Fruit fly (Drosophila melanogaster) whole organism, embryonic: Measurements from ENCODE around the gene Fdx1.

Experiments
- Adf1 ChIP-seq: fragments of 200-800 bp; sonication (Bioruptor generic); IDR thresholded peaks from 2 replicates; pipeline ENCODE4 v1.3.6; 2022; ENCODE audit warnings: missing biosample characterization, missing genetic modification characterization
- Atf6 ChIP-seq: fragments of 200-800 bp; sonication (Bioruptor generic); IDR thresholded peaks from 2 replicates; pipeline ENCODE4 v1.3.6; 2022; ENCODE audit warnings: missing biosample characterization, missing genetic modification characterization
- B-H1 ChIP-seq: fragments of 200-800 bp; sonication (Bioruptor generic); IDR thresholded peaks from 3 replicates; pipeline ENCODE4 v1.3.6; 2022; ENCODE audit warnings: missing biosample characterization, missing genetic modification characterization
- B-H2 ChIP-seq: fragments of 200-800 bp; sonication (Bioruptor generic); optimal IDR thresholded peaks from 2 replicates; lab custom pipeline; 2018; ENCODE audit warnings: missing biosample characterization, mild to moderate bottlenecking, missing genetic modification characterization
- CG10321 ChIP-seq: fragments of 200-800 bp; sonication (Bioruptor generic); IDR thresholded peaks from 2 replicates; pipeline ENCODE4 v1.3.6; 2022; ENCODE audit warnings: missing biosample characterization, missing genetic modification characterization
- CG11085 ChIP-seq: fragments of 200-800 bp; sonication (Bioruptor generic); IDR thresholded peaks from 2 replicates; pipeline ENCODE4 v1.3.6; 2022; ENCODE audit warnings: missing biosample characterization, missing genetic modification characterization
- CG12155 ChIP-seq: fragments of 200-800 bp; sonication (Bioruptor generic); optimal IDR thresholded peaks from 3 replicates; lab custom pipeline; 2016; ENCODE audit warnings: missing biosample characterization, missing genetic modification characterization
- CG15479 ChIP-seq: fragments of 200-800 bp; sonication (Bioruptor generic); optimal IDR thresholded peaks from 3 replicates; lab custom pipeline; 2019; ENCODE audit warnings: missing biosample characterization, mild to moderate bottlenecking, missing genetic modification characterization, moderate library complexity
- CG15514 ChIP-seq: fragments of 200-800 bp; sonication (Bioruptor generic); optimal IDR thresholded peaks from 3 replicates; lab custom pipeline; 2017; ENCODE audit warnings: missing biosample characterization, missing genetic modification characterization, mild to moderate bottlenecking, moderate library complexity, missing genetic modification reagents
- CG16863 ChIP-seq: fragments of 200-800 bp; sonication (Bioruptor generic); optimal IDR thresholded peaks from 3 replicates; lab custom pipeline; 2016; ENCODE audit warnings: missing biosample characterization, missing genetic modification characterization
- CG18011 ChIP-seq: fragments of 200-800 bp; sonication (Bioruptor generic); optimal IDR thresholded peaks from 2 replicates; lab custom pipeline; 2017; ENCODE audit warnings: missing biosample characterization, missing genetic modification characterization, mild to moderate bottlenecking, moderate library complexity, missing genotype
- CG2202 ChIP-seq: fragments of 200-800 bp; sonication (Bioruptor generic); optimal IDR thresholded peaks from 2 replicates; lab custom pipeline; 2018; ENCODE audit warnings: missing biosample characterization, mild to moderate bottlenecking, missing genetic modification characterization
- CG34224 ChIP-seq: fragments of 200-800 bp; sonication (Bioruptor generic); IDR thresholded peaks from 3 replicates; pipeline ENCODE4 v1.3.6; 2022; ENCODE audit warnings: missing biosample characterization, missing genetic modification characterization; ENCODE audit not compliant: partially characterized antibody
- CG34376 ChIP-seq: fragments of 200-800 bp; sonication (Bioruptor generic); optimal IDR thresholded peaks from 2 replicates; lab custom pipeline; 2018; ENCODE audit warnings: missing biosample characterization, mild to moderate bottlenecking, missing genetic modification characterization
- CG4707 ChIP-seq: fragments of 200-800 bp; sonication (Bioruptor generic); optimal IDR thresholded peaks from 2 replicates; lab custom pipeline; 2018; ENCODE audit warnings: missing biosample characterization, mild to moderate bottlenecking, missing genetic modification characterization, moderate library complexity
- CG4820 ChIP-seq: fragments of 200-800 bp; sonication (Bioruptor generic); optimal IDR thresholded peaks from 3 replicates; lab custom pipeline; 2016; ENCODE audit warnings: missing biosample characterization, missing genetic modification characterization
- CG7556 ChIP-seq: fragments of 200-800 bp; sonication (Bioruptor generic); optimal IDR thresholded peaks from 2 replicates; lab custom pipeline; 2017; ENCODE audit warnings: missing biosample characterization, mild to moderate bottlenecking, missing genetic modification characterization
- CG8944 ChIP-seq: fragments of 200-800 bp; sonication (Bioruptor generic); optimal IDR thresholded peaks from 3 replicates; lab custom pipeline; 2016; ENCODE audit warnings: missing biosample characterization, missing genetic modification characterization
- Dp ChIP-seq: fragments of 200-800 bp; sonication (Bioruptor generic); optimal IDR thresholded peaks from 2 replicates; lab custom pipeline; 2018; ENCODE audit warnings: missing biosample characterization, mild to moderate bottlenecking, missing genetic modification characterization, moderate library complexity
- HmgD ChIP-seq: fragments of 200-800 bp; sonication (Bioruptor generic); optimal IDR thresholded peaks from 3 replicates; lab custom pipeline; 2016; ENCODE audit warnings: missing biosample characterization, missing genetic modification characterization
- HmgZ ChIP-seq: fragments of 200-800 bp; sonication (Bioruptor generic); optimal IDR thresholded peaks from 2 replicates; lab custom pipeline; 2018; ENCODE audit warnings: missing biosample characterization, mild to moderate bottlenecking, missing genetic modification characterization
- Hmr ChIP-seq: fragments of 200-800 bp; sonication (Bioruptor generic); optimal IDR thresholded peaks from 3 replicates; lab custom pipeline; 2017; ENCODE audit warnings: mild to moderate bottlenecking, missing biosample characterization, missing genetic modification reagents, missing genetic modification characterization
- Xrp1 ChIP-seq: fragments of 200-800 bp; sonication (Bioruptor generic); IDR thresholded peaks from 2 replicates; pipeline ENCODE4 v1.3.6; 2022; ENCODE audit warnings: missing biosample characterization, missing genetic modification characterization
- ac ChIP-seq: fragments of 200-800 bp; sonication (Bioruptor generic); optimal IDR thresholded peaks from 3 replicates; lab custom pipeline; 2017; ENCODE audit warnings: missing biosample characterization, mild to moderate bottlenecking, missing genetic modification characterization
- ase ChIP-seq: fragments of 200-800 bp; sonication (Bioruptor generic); IDR thresholded peaks from 3 replicates; pipeline ENCODE4 v1.3.6; 2022; ENCODE audit warnings: missing biosample characterization, missing genetic modification characterization
- bcd ChIP-seq: fragments of 200-800 bp; sonication (Bioruptor generic); optimal IDR thresholded peaks from 2 replicates; lab custom pipeline; 2017; ENCODE audit warnings: missing biosample characterization, mild to moderate bottlenecking, missing genetic modification characterization
- cato ChIP-seq: fragments of 200-800 bp; sonication (Bioruptor generic); optimal IDR thresholded peaks from 2 replicates; lab custom pipeline; 2016; ENCODE audit warnings: missing biosample characterization, missing genetic modification characterization, borderline replicate concordance
- cg ChIP-seq: fragments of 200-800 bp; sonication (Bioruptor generic); optimal IDR thresholded peaks from 3 replicates; lab custom pipeline; 2019; ENCODE audit warnings: missing biosample characterization, mild to moderate bottlenecking, missing genetic modification characterization, moderate library complexity
- dm ChIP-seq: fragments of 200-800 bp; sonication (Bioruptor generic); optimal IDR thresholded peaks from 3 replicates; lab custom pipeline; 2016; ENCODE audit warnings: missing biosample characterization, missing genetic modification characterization
- dmrt99B ChIP-seq: fragments of 200-800 bp; sonication (Bioruptor generic); optimal IDR thresholded peaks from 2 replicates; lab custom pipeline; 2018; ENCODE audit warnings: missing biosample characterization, mild to moderate bottlenecking, missing genetic modification characterization, moderate library complexity
- dpn ChIP-seq, 2 experiments: fragments of 200-800 bp; sonication (Bioruptor generic); optimal IDR thresholded peaks; 3 replicates each; lab custom pipeline; 2016; ENCODE audit warnings: missing biosample characterization in 2 of 2, missing genetic modification characterization in 2 of 2
- ewg ChIP-seq: fragments of 200-800 bp; sonication (Bioruptor generic); optimal IDR thresholded peaks from 3 replicates; lab custom pipeline; 2017; ENCODE audit warnings: mild to moderate bottlenecking, missing biosample characterization, missing genetic modification reagents, missing genetic modification characterization
- fd3F ChIP-seq: fragments of 200-800 bp; sonication (Bioruptor generic); optimal IDR thresholded peaks from 2 replicates; lab custom pipeline; 2018; ENCODE audit warnings: missing biosample characterization, mild to moderate bottlenecking, missing genetic modification characterization, moderate library complexity
- gce ChIP-seq: fragments of 200-800 bp; sonication (Bioruptor generic); IDR thresholded peaks from 3 replicates; pipeline ENCODE4 v1.3.6; 2022; ENCODE audit warnings: missing biosample characterization, missing genetic modification characterization
- hkb ChIP-seq, 2 experiments: fragments of 200-800 bp in 1 of 2; fragments of >200 bp in 1 of 2; sonication (Bioruptor generic) in 1 of 2; IDR thresholded peaks in 1 of 2; optimal IDR thresholded peaks in 1 of 2; 2 replicates each; pipeline versions ENCODE4 v1.3.6 to Lab custom; 2017 to 2022; ENCODE audit warnings: missing biosample characterization in 1 of 2, missing genetic modification characterization in 1 of 2
- lbe ChIP-seq: fragments of 200-800 bp; sonication (Bioruptor generic); optimal IDR thresholded peaks from 2 replicates; lab custom pipeline; 2016; ENCODE audit warnings: missing biosample characterization, mild to moderate bottlenecking, missing genetic modification characterization
- maf-S ChIP-seq: fragments of 200-800 bp; sonication (Bioruptor generic); optimal IDR thresholded peaks from 2 replicates; lab custom pipeline; 2016; ENCODE audit warnings: missing biosample characterization, missing genetic modification characterization
- mam ChIP-seq: fragments of 200-800 bp; sonication (Bioruptor generic); optimal IDR thresholded peaks from 3 replicates; lab custom pipeline; 2016; ENCODE audit warnings: missing biosample characterization, missing genetic modification characterization
- nom ChIP-seq: fragments of 200-800 bp; sonication (Bioruptor generic); optimal IDR thresholded peaks from 2 replicates; lab custom pipeline; 2017; ENCODE audit warnings: missing biosample characterization, missing genetic modification characterization, mild to moderate bottlenecking, moderate library complexity, missing genetic modification reagents
- oc ChIP-seq: fragments of 200-800 bp; sonication (Bioruptor generic); optimal IDR thresholded peaks from 2 replicates; lab custom pipeline; 2018; ENCODE audit warnings: missing biosample characterization, mild to moderate bottlenecking, missing genetic modification characterization, moderate library complexity
- p53 ChIP-seq: fragments of 200-800 bp; sonication (Bioruptor generic); optimal IDR thresholded peaks from 2 replicates; lab custom pipeline; 2016; ENCODE audit warnings: missing biosample characterization, missing genetic modification characterization
- pho ChIP-seq: fragments of 200-800 bp; sonication (Bioruptor generic); optimal IDR thresholded peaks from 2 replicates; lab custom pipeline; 2016; ENCODE audit warnings: missing biosample characterization, missing genetic modification characterization
- pnt ChIP-seq: fragments of 200-800 bp; sonication (Bioruptor generic); optimal IDR thresholded peaks from 3 replicates; lab custom pipeline; 2016; ENCODE audit warnings: missing biosample characterization, missing genetic modification characterization
- sug ChIP-seq: fragments of 200-800 bp; optimal IDR thresholded peaks from 2 replicates; lab custom pipeline; 2019; ENCODE audit warnings: missing biosample characterization, mild to moderate bottlenecking, missing genetic modification characterization, moderate library complexity
- tll ChIP-seq, 2 experiments: fragments of 200-800 bp in 1 of 2; fragments of >200 bp in 1 of 2; sonication (Bioruptor generic) in 1 of 2; optimal IDR thresholded peaks; 2 replicates each; lab custom pipeline; 2017 to 2019; ENCODE audit warnings: missing biosample characterization in 2 of 2, missing genetic modification characterization in 2 of 2, mild to moderate bottlenecking in 1 of 2, moderate library complexity in 1 of 2
- tna ChIP-seq: fragments of 200-800 bp; sonication (Bioruptor generic); IDR thresholded peaks from 2 replicates; pipeline ENCODE4 v1.3.6; 2022; ENCODE audit warnings: missing biosample characterization, missing genetic modification characterization; ENCODE audit not compliant: partially characterized antibody
- vvl ChIP-seq: fragments of 200-800 bp; sonication (Bioruptor generic); IDR thresholded peaks from 2 replicates; pipeline ENCODE4 v1.3.6; 2022; ENCODE audit warnings: missing biosample characterization, missing genetic modification characterization
- wor ChIP-seq: fragments of 200-800 bp; sonication (Bioruptor generic); IDR thresholded peaks from 2 replicates; pipeline ENCODE4 v1.3.6; 2022; ENCODE audit warnings: missing biosample characterization, missing genetic modification characterization
- zfh2 ChIP-seq: fragments of 200-800 bp; sonication (Bioruptor generic); optimal IDR thresholded peaks from 2 replicates; lab custom pipeline; 2016; ENCODE audit warnings: missing biosample characterization, missing genetic modification characterization

Gene Fdx1

dm6 chr3L:9372278-9372975 lies 1.4 kb upstream of the Fdx1 start, which contains the start of the genes Hsp67Bc, CG4456 and Hsp22 (continued):
- TF ChIP-seq fd3F (GFP tag; lab: Kevin White, UChicago) (no peak), Dp (GFP tag; lab: Kevin White, UChicago) (no peak), Xrp1 (no peak), CG15479 (GFP tag; lab: Kevin White, UChicago) (no peak), hkb (optimal IDR thresholded peaks at IDR 0.05; lab: Kevin White, UChicago) (no peak), hkb (GFP tag; IDR thresholded peaks at IDR 0.05; lab: Robert Waterston, UW) (no peak), CG34376 (GFP tag; lab: Kevin White, UChicago) (peak; percentile 48), B-H1 (GFP tag; lab: Robert Waterston, UW) (no peak), lbe (GFP tag; lab: Kevin White, UChicago) (no peak), CG7556 (GFP tag; lab: Kevin White, UChicago) (no peak), Adf1 (GFP tag; lab: Robert Waterston, UW) (no peak), HmgD (no peak), B-H2 (GFP tag; lab: Kevin White, UChicago) (no peak), CG8944 (no peak), CG15514 (GFP tag; lab: Kevin White, UChicago) (no peak), CG4820 (GFP tag; lab: Kevin White, UChicago) (no peak), p53 (no peak), nom (GFP tag; lab: Kevin White, UChicago) (no peak), vvl (GFP tag; lab: Robert Waterston, UW) (0 out of 2 replicates have a peak, but pooled peaks have one; percentile 12), CG2202 (tag; lab: Kevin White, UChicago) (no peak), CG11085 (GFP tag; lab: Robert Waterston, UW) (0 out of 2 replicates have a peak, but pooled peaks have one; percentile 7), bcd (GFP tag; lab: Kevin White, UChicago) (no peak), CG12155 (GFP tag; lab: Kevin White, UChicago) (peak; percentile 32), pho (GFP tag; lab: Kevin White, UChicago) (no peak), CG4707 (GFP tag; lab: Kevin White, UChicago) (no peak), oc (tag; lab: Kevin White, UChicago) (no peak), wor (no peak), tna (no peak), Atf6 (GFP tag; lab: Robert Waterston, UW) (no peak), dm (GFP tag; lab: Kevin White, UChicago) (no peak), HmgZ (tag; lab: Kevin White, UChicago) (no peak), CG16863 (GFP tag; lab: Kevin White, UChicago) (no peak), dmrt99B (tag; lab: Kevin White, UChicago) (no peak), ac (no peak), ewg (GFP tag; lab: Kevin White, UChicago) (no peak), ase (GFP tag; lab: Robert Waterston, UW) (no peak), cato (GFP tag; lab: Kevin White, UChicago) (no peak), maf-S (GFP tag; lab: Kevin White, UChicago) (no peak), CG34224 (GFP tag; lab: Robert Waterston, UW) (0 out of 3 replicates have a peak, but pooled peaks have one; percentile 35), Hmr (no peak), mam (GFP tag; lab: Kevin White, UChicago) (no peak), gce (GFP tag; lab: Robert Waterston, UW) (0 out of 3 replicates have a peak, but pooled peaks have one; percentile 50), sug (tag; lab: Kevin White, UChicago) (peak; percentile 27), dpn (GFP tag; optimal IDR thresholded peaks at IDR 0.05; lab: Kevin White, UChicago) (no peak), cg (GFP tag; lab: Kevin White, UChicago) (no peak), CG10321 (no peak), tll (GFP tag; optimal IDR thresholded peaks at IDR 0.05; lab: Kevin White, UChicago) (no peak), zfh2 (GFP tag; lab: Kevin White, UChicago) (no peak), pnt (no peak), CG18011 (GFP tag; lab: Kevin White, UChicago) (no peak)
